Fruit fly (Drosophila melanogaster) whole organism, pupa: ENCODE data around the gene Sdic4.
A peak's percentile ranks its signal among the peaks of the same experiment; 100 is the strongest.

Source experiments
- CG10348 ChIP-seq: fragments of 200-800 bp; sonication (Bioruptor generic); IDR thresholded peaks from 2 replicates; pipeline ENCODE4 v1.3.6; 2022; ENCODE audit warnings: missing biosample characterization, missing genetic modification characterization
- CG12605 ChIP-seq: fragments of 200-800 bp; sonication (Bioruptor generic); IDR thresholded peaks from 2 replicates; pipeline ENCODE4 v1.3.6; 2022; ENCODE audit warnings: missing biosample characterization, missing genetic modification characterization
- CG13204 ChIP-seq: fragments of 200-800 bp; sonication (Bioruptor generic); optimal IDR thresholded peaks from 2 replicates; lab custom pipeline; 2018; ENCODE audit warnings: missing biosample characterization, mild to moderate bottlenecking, missing genetic modification characterization, moderate library complexity
- CG14655 ChIP-seq: fragments of 200-800 bp; sonication (Bioruptor generic); optimal IDR thresholded peaks from 3 replicates; lab custom pipeline; 2017; ENCODE audit warnings: mild to moderate bottlenecking, missing biosample characterization, missing genetic modification reagents, missing genetic modification characterization
- CG15710 ChIP-seq: fragments of 200-800 bp; sonication (Bioruptor generic); optimal IDR thresholded peaks from 2 replicates; lab custom pipeline; 2018; ENCODE audit warnings: missing biosample characterization, mild to moderate bottlenecking, missing genetic modification characterization, moderate library complexity
- CG17806 ChIP-seq: fragments of 200-800 bp; sonication (Bioruptor generic); optimal IDR thresholded peaks from 2 replicates; lab custom pipeline; 2018; ENCODE audit warnings: missing biosample characterization, mild to moderate bottlenecking, missing genetic modification characterization, moderate library complexity
- CG32121 ChIP-seq: fragments of 200-800 bp; sonication (Bioruptor generic); IDR thresholded peaks from 2 replicates; pipeline ENCODE4 v1.3.6; 2022; ENCODE audit warnings: missing biosample characterization, missing genetic modification characterization
- CG34367 ChIP-seq: fragments of 200-800 bp; sonication (Bioruptor generic); optimal IDR thresholded peaks from 2 replicates; lab custom pipeline; 2018; ENCODE audit warnings: missing biosample characterization, mild to moderate bottlenecking, missing genetic modification characterization
- CG4496 ChIP-seq: fragments of 200-800 bp; sonication (Bioruptor generic); IDR thresholded peaks from 3 replicates; pipeline ENCODE4 v1.3.6; 2022; ENCODE audit warnings: missing biosample characterization, missing genetic modification characterization
- CG8159 ChIP-seq: fragments of 200-800 bp; sonication (Bioruptor generic); optimal IDR thresholded peaks from 3 replicates; lab custom pipeline; 2018; ENCODE audit warnings: missing biosample characterization, mild to moderate bottlenecking, missing genetic modification characterization, moderate library complexity
- CG8301 ChIP-seq: fragments of 200-800 bp; sonication (Bioruptor generic); optimal IDR thresholded peaks from 2 replicates; lab custom pipeline; 2018; ENCODE audit warnings: missing biosample characterization, mild to moderate bottlenecking, missing genetic modification characterization
- CG9948 ChIP-seq: fragments of 200-800 bp; sonication (Bioruptor generic); optimal IDR thresholded peaks from 2 replicates; lab custom pipeline; 2018; ENCODE audit warnings: missing biosample characterization, mild to moderate bottlenecking, missing genetic modification characterization, moderate library complexity
- D1 ChIP-seq: fragments of 200-800 bp; sonication (Bioruptor generic); optimal IDR thresholded peaks from 2 replicates; lab custom pipeline; 2018; ENCODE audit warnings: missing biosample characterization, mild to moderate bottlenecking, missing genetic modification characterization, moderate library complexity
- EcR ChIP-seq: fragments of 200-800 bp; sonication (Bioruptor generic); optimal IDR thresholded peaks from 3 replicates; lab custom pipeline; 2019; ENCODE audit warnings: missing biosample characterization, missing genetic modification characterization, mild to moderate bottlenecking, moderate library complexity, missing genetic modification reagents
- Ets98B ChIP-seq: fragments of 200-800 bp; sonication (Bioruptor generic); IDR thresholded peaks from 2 replicates; pipeline ENCODE4 v1.3.6; 2022; ENCODE audit warnings: missing biosample characterization, missing genetic modification characterization
- Pif1A ChIP-seq: fragments of 200-800 bp; sonication (Bioruptor generic); optimal IDR thresholded peaks from 3 replicates; lab custom pipeline; 2016; ENCODE audit warnings: missing biosample characterization, missing genetic modification characterization
- Pif1B ChIP-seq: fragments of 200-800 bp; sonication (Bioruptor generic); optimal IDR thresholded peaks from 3 replicates; lab custom pipeline; 2016; ENCODE audit warnings: missing biosample characterization, missing genetic modification characterization
- Snoo ChIP-seq: fragments of 200-800 bp; sonication (Bioruptor generic); optimal IDR thresholded peaks from 3 replicates; lab custom pipeline; 2017; ENCODE audit warnings: missing biosample characterization, mild to moderate bottlenecking, missing genetic modification characterization, inconsistent platforms
- fd96Ca ChIP-seq: fragments of 200-800 bp; sonication (Bioruptor generic); IDR thresholded peaks from 3 replicates; pipeline ENCODE4 v1.3.6; 2022; ENCODE audit warnings: missing biosample characterization, missing genetic modification characterization
- gl ChIP-seq: fragments of 200-800 bp; sonication (Bioruptor generic); optimal IDR thresholded peaks from 2 replicates; lab custom pipeline; 2018; ENCODE audit warnings: missing biosample characterization, mild to moderate bottlenecking, missing genetic modification characterization
- rn ChIP-seq: fragments of 200-800 bp; sonication (Bioruptor generic); IDR thresholded peaks from 2 replicates; pipeline ENCODE4 v1.3.6; 2022; ENCODE audit warnings: missing biosample characterization, missing genetic modification characterization

The Sdic4 gene

dm6 chrX:20247710-20248109 lies 22.9 kb upstream of the Sdic4 start:
- TF ChIP-seq Pif1A (GFP tag; lab: Kevin White, UChicago): no peak
- no peak for TF ChIP-seq CG13204 (GFP tag; lab: Kevin White, UChicago)
- no peak for TF ChIP-seq CG32121 (GFP tag; lab: Robert Waterston, UW)
- TF ChIP-seq Pif1B (GFP tag; lab: Kevin White, UChicago): no peak
- peak; percentile 42 for TF ChIP-seq CG9948 (tag; lab: Kevin White, UChicago)
- no peak for TF ChIP-seq Snoo
- peak; percentile 27 for TF ChIP-seq CG17806
- peak; percentile 38; the same call in 1 of the 2 replicates for TF ChIP-seq Ets98B (GFP tag; lab: Robert Waterston, UW)
- no peak for TF ChIP-seq CG14655 (GFP tag; lab: Kevin White, UChicago)
- peak; percentile 3 for TF ChIP-seq CG34367 (tag; lab: Kevin White, UChicago)
- TF ChIP-seq CG12605 (GFP tag; lab: Robert Waterston, UW): peak; percentile 24; the same call in 1 of the 2 replicates
- peak; percentile 3 for TF ChIP-seq CG8159 (tag; lab: Kevin White, UChicago)
- no peak for TF ChIP-seq gl (tag; lab: Kevin White, UChicago)
- no peak for TF ChIP-seq EcR (GFP tag; lab: Kevin White, UChicago)
- TF ChIP-seq CG8301 (tag; lab: Kevin White, UChicago): peak; percentile 2
- TF ChIP-seq rn (GFP tag; lab: Robert Waterston, UW): 0 out of 2 replicates have a peak, but pooled peaks have one; percentile 16
- TF ChIP-seq CG4496 (GFP tag; lab: Robert Waterston, UW): peak; percentile 61; the same call in 2 of the 3 replicates
- TF ChIP-seq CG15710 (tag; lab: Kevin White, UChicago): peak; percentile 39
- TF ChIP-seq D1: no peak
- peak; percentile 71; the same call in 2 of the 3 replicates for TF ChIP-seq fd96Ca
- TF ChIP-seq CG10348 (GFP tag; lab: Robert Waterston, UW): no peak

- TF ChIP-seq CG12605 (GFP tag; lab: Robert Waterston, UW) (no peak), CG8159 (tag; lab: Kevin White, UChicago) (no peak), CG34367 (tag; lab: Kevin White, UChicago) (no peak), Pif1B (GFP tag; lab: Kevin White, UChicago) (no peak), CG4496 (GFP tag; lab: Robert Waterston, UW) (no peak), CG14655 (GFP tag; lab: Kevin White, UChicago) (no peak), D1 (no peak), rn (GFP tag; lab: Robert Waterston, UW) (no peak), fd96Ca (no peak), CG15710 (tag; lab: Kevin White, UChicago) (no peak), CG13204 (GFP tag; lab: Kevin White, UChicago) (no peak), Snoo (no peak), EcR (GFP tag; lab: Kevin White, UChicago) (no peak), Pif1A (GFP tag; lab: Kevin White, UChicago) (no peak), CG10348 (GFP tag; lab: Robert Waterston, UW) (no peak), CG32121 (GFP tag; lab: Robert Waterston, UW) (no peak)
Measured at dm6 chrX:20245218-20245863, 20.5 kb upstream of the Sdic4 start.

dm6 chrX:20244278-20244677 lies 19.5 kb upstream of the Sdic4 start, which contains the start of gene Peritrophin-A:
Gene Peritrophin-A (plus strand): TSS chrX:20244647.
- TF ChIP-seq EcR (GFP tag; lab: Kevin White, UChicago) (no peak), CG8301 (tag; lab: Kevin White, UChicago) (no peak), CG15710 (tag; lab: Kevin White, UChicago) (no peak), Ets98B (GFP tag; lab: Robert Waterston, UW) (peak; percentile 62), CG8159 (tag; lab: Kevin White, UChicago) (no peak), Pif1B (GFP tag; lab: Kevin White, UChicago) (no peak), gl (tag; lab: Kevin White, UChicago) (no peak), CG10348 (GFP tag; lab: Robert Waterston, UW) (no peak), Snoo (peak; percentile 62), Pif1A (GFP tag; lab: Kevin White, UChicago) (peak; percentile 30), rn (GFP tag; lab: Robert Waterston, UW) (peak; percentile 39; the same call in 1 of the 2 replicates), CG34367 (tag; lab: Kevin White, UChicago) (no peak), CG32121 (GFP tag; lab: Robert Waterston, UW) (peak; percentile 79), fd96Ca (peak; percentile 67; the same call in 2 of the 3 replicates), CG14655 (GFP tag; lab: Kevin White, UChicago) (no peak), CG9948 (tag; lab: Kevin White, UChicago) (no peak), CG17806 (no peak), CG12605 (GFP tag; lab: Robert Waterston, UW) (peak; percentile 80), D1 (no peak), CG13204 (GFP tag; lab: Kevin White, UChicago) (no peak), CG4496 (GFP tag; lab: Robert Waterston, UW) (peak; percentile 75; the same call in 2 of the 3 replicates)

- no peak for TF ChIP-seq CG32121 (GFP tag; lab: Robert Waterston, UW)
- no peak for TF ChIP-seq gl (tag; lab: Kevin White, UChicago)
- no peak for TF ChIP-seq CG8301 (tag; lab: Kevin White, UChicago)
- no peak for TF ChIP-seq CG15710 (tag; lab: Kevin White, UChicago)
- TF ChIP-seq CG34367 (tag; lab: Kevin White, UChicago): no peak
- TF ChIP-seq CG4496 (GFP tag; lab: Robert Waterston, UW): no peak
- TF ChIP-seq CG9948 (tag; lab: Kevin White, UChicago): no peak
- TF ChIP-seq Pif1B (GFP tag; lab: Kevin White, UChicago): no peak
- no peak for TF ChIP-seq Pif1A (GFP tag; lab: Kevin White, UChicago)
- no peak for TF ChIP-seq CG17806
- no peak for TF ChIP-seq CG10348 (GFP tag; lab: Robert Waterston, UW)
- no peak for TF ChIP-seq Snoo
- TF ChIP-seq CG13204 (GFP tag; lab: Kevin White, UChicago): no peak
- no peak for TF ChIP-seq CG12605 (GFP tag; lab: Robert Waterston, UW)
- TF ChIP-seq Ets98B (GFP tag; lab: Robert Waterston, UW): no peak
- TF ChIP-seq EcR (GFP tag; lab: Kevin White, UChicago): no peak
Measured at dm6 chrX:20243274-20243839, 18.5 kb upstream of the Sdic4 start.
